Worm (Caenorhabditis elegans) whole organism, L4/young adult: Measurements from ENCODE around the gene lpl-1.

Experiments
- W03F9.2 ChIP-seq: fragments of 150-350 bp; optimal IDR thresholded peaks from 2 replicates; lab custom pipeline; 2014; ENCODE audit warnings: missing biosample characterization, missing genetic modification characterization
- dao-5 ChIP-seq: sonication (generic microtip); optimal IDR thresholded peaks from 2 replicates; lab custom pipeline; 2016; ENCODE audit warnings: missing genotype, missing genetic modification characterization, moderate library complexity, missing compliant biosample characterization
- him-1 ChIP-seq: sonication (generic microtip); optimal IDR thresholded peaks from 2 replicates; lab custom pipeline; 2016; ENCODE audit warnings: missing genotype, missing genetic modification reagents, missing genetic modification characterization, missing compliant biosample characterization

- no peak for TF ChIP-seq W03F9.2 (tag; lab: Kevin White, UChicago)
- TF ChIP-seq him-1 = no peak
- TF ChIP-seq dao-5 (tag; lab: Kevin White, UChicago) = no peak
Measured at ce11 chrIV:9053403-9053802, 40.4 kb downstream of the lpl-1 start.
